Fruit fly (Drosophila melanogaster) whole organism, embryonic: Measurements from ENCODE around the gene pbl.

ENCODE experiments used
- ATbp ChIP-seq: fragments of 200-800 bp; sonication (Bioruptor generic); optimal IDR thresholded peaks from 2 replicates; lab custom pipeline; 2017; ENCODE audit warnings: missing biosample characterization, mild to moderate bottlenecking, missing genetic modification characterization, missing genetic modification reagents
- Atf-2 ChIP-seq: fragments of 200-800 bp; sonication (Bioruptor generic); optimal IDR thresholded peaks from 2 replicates; lab custom pipeline; 2016; ENCODE audit warnings: missing biosample characterization, missing genetic modification characterization
- Atf6 ChIP-seq: fragments of 200-800 bp; sonication (Bioruptor generic); IDR thresholded peaks from 2 replicates; pipeline ENCODE4 v1.3.6; 2022; ENCODE audit warnings: missing biosample characterization, missing genetic modification characterization
- CG10462 ChIP-seq: fragments of 200-800 bp; sonication (Bioruptor generic); optimal IDR thresholded peaks from 2 replicates; lab custom pipeline; 2016; ENCODE audit warnings: missing biosample characterization, missing genetic modification characterization
- CG12942 ChIP-seq: fragments of 200-800 bp; sonication (Bioruptor generic); optimal IDR thresholded peaks from 3 replicates; lab custom pipeline; 2016; ENCODE audit warnings: missing biosample characterization, missing genetic modification characterization
- CG15073 ChIP-seq: fragments of 200-800 bp; sonication (Bioruptor generic); optimal IDR thresholded peaks from 2 replicates; lab custom pipeline; 2016; ENCODE audit warnings: missing biosample characterization, missing genetic modification characterization
- CG15269 ChIP-seq: fragments of 200-800 bp; sonication (Bioruptor generic); optimal IDR thresholded peaks from 2 replicates; lab custom pipeline; 2018; ENCODE audit warnings: missing biosample characterization, mild to moderate bottlenecking, missing genetic modification characterization, moderate library complexity
- CG15479 ChIP-seq: fragments of 200-800 bp; sonication (Bioruptor generic); optimal IDR thresholded peaks from 3 replicates; lab custom pipeline; 2019; ENCODE audit warnings: missing biosample characterization, mild to moderate bottlenecking, missing genetic modification characterization, moderate library complexity
- CG1647 ChIP-seq: fragments of 200-800 bp; sonication (Bioruptor generic); optimal IDR thresholded peaks from 3 replicates; lab custom pipeline; 2016; ENCODE audit warnings: missing biosample characterization, missing genetic modification characterization
- CG17186 ChIP-seq: fragments of 200-800 bp; sonication (Bioruptor generic); optimal IDR thresholded peaks from 3 replicates; lab custom pipeline; 2017; ENCODE audit warnings: missing biosample characterization, missing genetic modification reagents, missing genetic modification characterization
- CG18619 ChIP-seq: fragments of 200-800 bp; sonication (Bioruptor generic); optimal IDR thresholded peaks from 3 replicates; lab custom pipeline; 2017; ENCODE audit warnings: missing biosample characterization, mild to moderate bottlenecking, missing genetic modification characterization
- CG2116 ChIP-seq: fragments of 200-800 bp; sonication (Bioruptor generic); optimal IDR thresholded peaks from 3 replicates; lab custom pipeline; 2018; ENCODE audit warnings: missing biosample characterization, mild to moderate bottlenecking, missing genetic modification characterization
- CG2120 ChIP-seq: fragments of 200-800 bp; sonication (Bioruptor generic); optimal IDR thresholded peaks from 3 replicates; lab custom pipeline; 2016; ENCODE audit warnings: missing biosample characterization, missing genetic modification characterization
- CG31441 ChIP-seq: fragments of 200-800 bp; sonication (Bioruptor generic); IDR thresholded peaks from 2 replicates; pipeline ENCODE4 v1.3.6; 2022; ENCODE audit warnings: missing biosample characterization, missing genetic modification characterization
- CG33557 ChIP-seq: fragments of 200-800 bp; sonication (Bioruptor generic); optimal IDR thresholded peaks from 2 replicates; lab custom pipeline; 2019; ENCODE audit warnings: missing biosample characterization, mild to moderate bottlenecking, missing genetic modification characterization, moderate library complexity
- CG3995 ChIP-seq: fragments of 200-800 bp; sonication (Bioruptor generic); optimal IDR thresholded peaks from 3 replicates; lab custom pipeline; 2016; ENCODE audit warnings: missing biosample characterization, missing genetic modification characterization
- CG4328 ChIP-seq: fragments of 200-800 bp; sonication (Bioruptor generic); optimal IDR thresholded peaks from 3 replicates; lab custom pipeline; 2017; ENCODE audit warnings: missing biosample characterization, missing genetic modification reagents, missing genetic modification characterization
- CG5180 ChIP-seq: fragments of 200-800 bp; sonication (Bioruptor generic); optimal IDR thresholded peaks from 3 replicates; lab custom pipeline; 2017; ENCODE audit warnings: missing biosample characterization, missing genetic modification characterization, mild to moderate bottlenecking, moderate library complexity, missing genetic modification reagents
- CG6854 ChIP-seq: fragments of 200-800 bp; sonication (Bioruptor generic); optimal IDR thresholded peaks from 3 replicates; lab custom pipeline; 2017; ENCODE audit warnings: missing biosample characterization, mild to moderate bottlenecking, missing genetic modification characterization
- CG7271 ChIP-seq: fragments of 200-800 bp; sonication (Bioruptor generic); optimal IDR thresholded peaks from 2 replicates; lab custom pipeline; 2018; ENCODE audit warnings: missing biosample characterization, mild to moderate bottlenecking, missing genetic modification characterization, moderate library complexity
- CG7928 ChIP-seq: fragments of 200-800 bp; sonication (Bioruptor generic); optimal IDR thresholded peaks from 2 replicates; lab custom pipeline; 2017; ENCODE audit warnings: missing biosample characterization, mild to moderate bottlenecking, missing genetic modification characterization
- CG8089 ChIP-seq: fragments of 200-800 bp; sonication (Bioruptor generic); optimal IDR thresholded peaks from 3 replicates; lab custom pipeline; 2016; ENCODE audit warnings: missing biosample characterization, missing genetic modification characterization
- CG8388 ChIP-seq: fragments of 200-800 bp; sonication (Bioruptor generic); optimal IDR thresholded peaks from 2 replicates; lab custom pipeline; 2019; ENCODE audit warnings: missing biosample characterization, mild to moderate bottlenecking, missing genetic modification characterization, moderate library complexity
- CG9876 ChIP-seq: fragments of 200-800 bp; sonication (Bioruptor generic); optimal IDR thresholded peaks from 2 replicates; lab custom pipeline; 2016; ENCODE audit warnings: missing biosample characterization, missing genetic modification characterization
- CkIIα-i1 ChIP-seq: fragments of 200-800 bp; sonication (Bioruptor generic); IDR thresholded peaks from 2 replicates; pipeline ENCODE4 v1.3.6; 2022; ENCODE audit warnings: missing biosample characterization, missing genetic modification characterization
- D ChIP-seq, 2 experiments: fragments of 200-800 bp in 1 of 2; fragments of >200 bp in 1 of 2; sonication (Bioruptor generic) in 1 of 2; optimal IDR thresholded peaks; 2 replicates in 1 of 2; 3 replicates in 1 of 2; lab custom pipeline; 2017; ENCODE audit warnings: mild to moderate bottlenecking in 1 of 2, missing biosample characterization in 1 of 2, missing genetic modification characterization in 1 of 2, missing genetic modification reagents in 1 of 2
- Dip2 ChIP-seq: fragments of 200-800 bp; sonication (Bioruptor generic); IDR thresholded peaks from 2 replicates; pipeline ENCODE4 v1.3.6; 2022; ENCODE audit warnings: missing biosample characterization, missing genetic modification characterization
- Gug ChIP-seq: fragments of 200-800 bp; sonication (Bioruptor generic); IDR thresholded peaks from 4 replicates; pipeline ENCODE4 v1.3.6; 2022; ENCODE audit warnings: missing biosample characterization, missing genetic modification characterization
- HHEX ChIP-seq: fragments of 200-800 bp; sonication (Bioruptor generic); optimal IDR thresholded peaks from 3 replicates; lab custom pipeline; 2017; ENCODE audit warnings: missing biosample characterization, mild to moderate bottlenecking, missing genetic modification characterization, missing genetic modification reagents
- Hmr ChIP-seq: fragments of 200-800 bp; sonication (Bioruptor generic); optimal IDR thresholded peaks from 3 replicates; lab custom pipeline; 2017; ENCODE audit warnings: mild to moderate bottlenecking, missing biosample characterization, missing genetic modification reagents, missing genetic modification characterization
- Jarid2 ChIP-seq: fragments of 200-800 bp; sonication (Bioruptor generic); optimal IDR thresholded peaks from 3 replicates; lab custom pipeline; 2017; ENCODE audit warnings: mild to moderate bottlenecking, missing biosample characterization, missing genetic modification reagents, missing genetic modification characterization
- Lhr ChIP-seq: fragments of 200-800 bp; sonication (Bioruptor generic); optimal IDR thresholded peaks from 3 replicates; lab custom pipeline; 2017; ENCODE audit warnings: mild to moderate bottlenecking, missing biosample characterization, missing genetic modification reagents, missing genetic modification characterization
- NK7.1 ChIP-seq: fragments of 200-800 bp; sonication (Bioruptor generic); optimal IDR thresholded peaks from 3 replicates; lab custom pipeline; 2016; ENCODE audit warnings: missing biosample characterization, missing genetic modification characterization
- Nf-YC ChIP-seq: fragments of 200-800 bp; optimal IDR thresholded peaks from 3 replicates; lab custom pipeline; 2019; ENCODE audit warnings: missing biosample characterization, mild to moderate bottlenecking, missing genetic modification characterization, moderate library complexity
- Optix ChIP-seq: fragments of 200-800 bp; sonication (Bioruptor generic); IDR thresholded peaks from 3 replicates; pipeline ENCODE4 v1.3.6; 2022; ENCODE audit warnings: missing biosample characterization, missing genetic modification characterization
- Ptx1 ChIP-seq: fragments of 200-800 bp; sonication (Bioruptor generic); IDR thresholded peaks from 2 replicates; pipeline ENCODE4 v1.3.6; 2022; ENCODE audit warnings: missing biosample characterization, missing genetic modification characterization
- Sox102F ChIP-seq: fragments of 200-800 bp; sonication (Bioruptor generic); optimal IDR thresholded peaks from 2 replicates; lab custom pipeline; 2018; ENCODE audit warnings: missing biosample characterization, mild to moderate bottlenecking, missing genetic modification characterization, moderate library complexity
- Tbp ChIP-seq: fragments of >200 bp; optimal IDR thresholded peaks from 2 replicates; lab custom pipeline; 2018; ENCODE audit warnings: missing biosample characterization, missing genetic modification characterization
- al ChIP-seq: fragments of 200-800 bp; sonication (Bioruptor generic); IDR thresholded peaks from 2 replicates; pipeline ENCODE4 v1.3.6; 2022; ENCODE audit warnings: missing biosample characterization, missing genetic modification characterization
- ash1 ChIP-seq: fragments of 200-800 bp; sonication (Bioruptor generic); optimal IDR thresholded peaks from 2 replicates; lab custom pipeline; 2018; ENCODE audit warnings: missing biosample characterization, mild to moderate bottlenecking, missing genetic modification characterization
- bowl ChIP-seq: fragments of 200-800 bp; sonication (Bioruptor generic); IDR thresholded peaks from 2 replicates; pipeline ENCODE4 v1.3.6; 2022; ENCODE audit warnings: missing biosample characterization, missing genetic modification characterization
- cas ChIP-seq: fragments of 200-800 bp; sonication (Bioruptor generic); IDR thresholded peaks from 2 replicates; pipeline ENCODE4 v1.3.6; 2022; ENCODE audit warnings: missing biosample characterization, missing genetic modification characterization
- fd96Cb ChIP-seq: fragments of 200-800 bp; sonication (Bioruptor generic); optimal IDR thresholded peaks from 2 replicates; lab custom pipeline; 2018; ENCODE audit warnings: missing biosample characterization, mild to moderate bottlenecking, missing genetic modification characterization, moderate library complexity
- gem ChIP-seq: fragments of 200-800 bp; sonication (Bioruptor generic); optimal IDR thresholded peaks from 2 replicates; lab custom pipeline; 2019; ENCODE audit warnings: missing biosample characterization, mild to moderate bottlenecking, missing genetic modification characterization, moderate library complexity
- gt ChIP-seq: fragments of 200-800 bp; sonication (Bioruptor generic); IDR thresholded peaks from 2 replicates; pipeline ENCODE4 v1.3.6; 2022; ENCODE audit warnings: missing biosample characterization, missing genetic modification characterization
- kay ChIP-seq: fragments of 200-800 bp; sonication (Bioruptor generic); optimal IDR thresholded peaks from 2 replicates; lab custom pipeline; 2016; ENCODE audit warnings: missing biosample characterization, missing genetic modification characterization
- pb ChIP-seq: fragments of 200-800 bp; sonication (Bioruptor generic); optimal IDR thresholded peaks from 3 replicates; lab custom pipeline; 2016; ENCODE audit warnings: missing biosample characterization, missing genetic modification characterization
- pho ChIP-seq: fragments of 200-800 bp; sonication (Bioruptor generic); optimal IDR thresholded peaks from 2 replicates; lab custom pipeline; 2016; ENCODE audit warnings: missing biosample characterization, missing genetic modification characterization
- seq ChIP-seq: fragments of 200-800 bp; sonication (Bioruptor generic); IDR thresholded peaks from 2 replicates; pipeline ENCODE4 v1.3.6; 2022; ENCODE audit warnings: missing biosample characterization, missing genetic modification characterization
- sisA ChIP-seq: fragments of 200-800 bp; sonication (Bioruptor generic); IDR thresholded peaks from 2 replicates; pipeline ENCODE4 v1.3.6; 2022; ENCODE audit warnings: missing biosample characterization, missing genetic modification characterization
- sna ChIP-seq: fragments of 200-800 bp; sonication (Bioruptor generic); IDR thresholded peaks from 2 replicates; pipeline ENCODE4 v1.3.6; 2022; ENCODE audit warnings: missing biosample characterization, missing genetic modification characterization; ENCODE audit not compliant: partially characterized antibody

The pbl gene

dm6 chr3L:7866558-7866957, 45.2 kb downstream of the pbl start (continued):
- TF ChIP-seq NK7.1 (GFP tag; lab: Kevin White, UChicago) (no peak), fd96Cb (tag; lab: Kevin White, UChicago) (no peak), Dip2 (GFP tag; lab: Robert Waterston, UW) (no peak), CG4328 (GFP tag; lab: Kevin White, UChicago) (no peak), CG1647 (GFP tag; lab: Kevin White, UChicago) (no peak), CG9876 (no peak), CG31441 (GFP tag; lab: Robert Waterston, UW) (no peak), Gug (GFP tag; lab: Robert Waterston, UW) (no peak; the same call in 3 of the 4 replicates), CG18619 (GFP tag; lab: Kevin White, UChicago) (peak; percentile 32), CG15073 (GFP tag; lab: Kevin White, UChicago) (no peak), Jarid2 (GFP tag; lab: Kevin White, UChicago) (no peak), ATbp (GFP tag; lab: Kevin White, UChicago) (peak; percentile 4), CG10462 (GFP tag; lab: Kevin White, UChicago) (no peak), Tbp (GFP tag; lab: Kevin White, UChicago) (no peak), Nf-YC (tag; lab: Kevin White, UChicago) (no peak), CG7928 (GFP tag; lab: Kevin White, UChicago) (no peak), CG8089 (no peak), CkIIα-i1 (GFP tag; lab: Robert Waterston, UW) (no peak), seq (GFP tag; lab: Robert Waterston, UW) (no peak; the same call in 1 of the 2 replicates), al (0 out of 2 replicates have a peak, but pooled peaks have one; percentile 27), ash1 (GFP tag; lab: Kevin White, UChicago) (no peak), CG7271 (no peak), CG2120 (GFP tag; lab: Kevin White, UChicago) (peak; percentile 64), sisA (GFP tag; lab: Robert Waterston, UW) (0 out of 2 replicates have a peak, but pooled peaks have one; percentile 5), CG3995 (no peak), Lhr (no peak), CG6854 (GFP tag; lab: Kevin White, UChicago) (no peak), Ptx1 (no peak), kay (GFP tag; lab: Kevin White, UChicago) (no peak), CG33557 (no peak), pho (GFP tag; lab: Kevin White, UChicago) (peak; percentile 22), bowl (GFP tag; lab: Robert Waterston, UW) (no peak), Atf-2 (GFP tag; lab: Kevin White, UChicago) (no peak), CG12942 (GFP tag; lab: Kevin White, UChicago) (peak; percentile 1), sna (GFP tag; lab: Robert Waterston, UW) (no peak), Sox102F (GFP tag; lab: Kevin White, UChicago) (peak; percentile 1), CG15479 (GFP tag; lab: Kevin White, UChicago) (no peak), CG5180 (GFP tag; lab: Kevin White, UChicago) (no peak), gem (peak; percentile 52), CG2116 (no peak), Hmr (GFP tag; lab: Kevin White, UChicago) (peak; percentile 45), CG17186 (GFP tag; lab: Kevin White, UChicago) (no peak), pb (GFP tag; lab: Kevin White, UChicago) (no peak), Atf6 (GFP tag; lab: Robert Waterston, UW) (peak; percentile 60), CG15269 (tag; lab: Kevin White, UChicago) (peak; percentile 37), HHEX (GFP tag; lab: Kevin White, UChicago) (peak; percentile 51), CG8388 (GFP tag; lab: Kevin White, UChicago) (no peak), cas (GFP tag; lab: Robert Waterston, UW) (no peak; the same call in 1 of the 2 replicates), Optix (GFP tag; lab: Robert Waterston, UW) (no peak; the same call in 2 of the 3 replicates), D (optimal IDR thresholded peaks at IDR 0.05; lab: Kevin White, UChicago) (no peak), D (GFP tag; optimal IDR thresholded peaks at IDR 0.05; lab: Kevin White, UChicago) (no peak), gt (GFP tag; lab: Robert Waterston, UW) (no peak)
